Fruit fly (Drosophila melanogaster): Measurements from ENCODE around the gene RpL35.

The RpL35 gene

dm6 chrX:5677400-5678177, 5.4 kb downstream of the RpL35 start:
- TF ChIP-seq CG8478 (optimal IDR thresholded peaks at IDR 0.05) (no peak), CTCF (optimal IDR thresholded peaks at IDR 0.05) (no peak)

DNA sequence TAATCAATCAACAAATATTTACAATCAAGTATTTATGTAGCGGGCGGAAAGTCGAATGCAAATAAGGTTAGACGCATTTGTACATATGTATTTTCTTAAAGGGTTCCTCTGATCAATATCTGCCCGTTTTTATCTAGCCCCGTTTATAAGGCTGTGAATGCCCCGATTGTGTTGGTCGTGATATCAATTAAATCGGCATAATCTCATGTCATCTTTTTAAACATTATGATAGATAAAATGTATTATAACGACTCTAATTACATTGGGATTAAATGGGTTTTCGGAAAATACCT, 5.9 kb downstream of the RpL35 start:
- TF ChIP-seq CTCF (optimal IDR thresholded peaks at IDR 0.05): no peak
- no peak for TF ChIP-seq CG8478 (optimal IDR thresholded peaks at IDR 0.05)

- TF ChIP-seq CG8478 (optimal IDR thresholded peaks at IDR 0.05) (no peak), CTCF (optimal IDR thresholded peaks at IDR 0.05) (no peak)
These were observed 7.1 kb downstream of the RpL35 start for dm6 chrX:5679079-5679932.

- TF ChIP-seq CG8478 (optimal IDR thresholded peaks at IDR 0.05) (no peak), CTCF (optimal IDR thresholded peaks at IDR 0.05) (no peak)
These were observed 7.9 kb downstream of the RpL35 start, which contains the start of the genes Tre1 and Gr5a for dm6 chrX:5679933-5680667. Gene Tre1 (minus strand): TSS chrX:5679977. Gene Gr5a (plus strand): TSS chrX:5680617.

DNA sequence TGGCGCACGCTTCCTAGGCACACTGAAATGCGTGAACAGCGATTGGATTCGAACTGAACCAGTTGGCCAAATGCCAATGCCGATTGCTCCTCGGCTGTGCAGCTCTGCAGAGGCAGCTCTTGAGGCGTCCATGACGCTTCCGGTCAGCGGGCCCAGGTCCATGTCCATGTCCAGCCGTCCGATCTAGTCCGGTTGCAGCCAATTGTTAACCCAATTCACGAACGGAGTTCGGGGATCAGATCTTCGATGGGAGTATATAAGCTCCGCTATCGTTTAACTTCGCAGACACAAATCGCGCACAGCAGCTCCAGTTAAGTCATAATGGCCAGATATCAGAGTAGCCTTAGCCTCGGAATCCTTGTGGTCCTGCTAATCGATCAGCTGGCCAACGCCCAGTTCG, 10.7 kb downstream of the RpL35 start, which contains the start of gene CG42449:
CG42449 (plus strand) TSS at position 301 of the 400 bp plus-strand sequence.
- TF ChIP-seq CG8478 (optimal IDR thresholded peaks at IDR 0.05) (no peak), CTCF (optimal IDR thresholded peaks at IDR 0.05) (no peak)

dm6 chrX:5689417-5690215, 17.4 kb downstream of the RpL35 start, which contains the start of the genes PGAP1 and cv:
Gene PGAP1 (minus strand): TSS chrX:5689473.
Gene cv (plus strand): TSS chrX:5690002.
- TF ChIP-seq CG8478 (optimal IDR thresholded peaks at IDR 0.05): no peak
- no peak for TF ChIP-seq CTCF (optimal IDR thresholded peaks at IDR 0.05)

- TF ChIP-seq CTCF (optimal IDR thresholded peaks at IDR 0.05) (no peak), CG8478 (optimal IDR thresholded peaks at IDR 0.05) (no peak)
These were observed 18.0 kb downstream of the RpL35 start for dm6 chrX:5690216-5690523.

DNA sequence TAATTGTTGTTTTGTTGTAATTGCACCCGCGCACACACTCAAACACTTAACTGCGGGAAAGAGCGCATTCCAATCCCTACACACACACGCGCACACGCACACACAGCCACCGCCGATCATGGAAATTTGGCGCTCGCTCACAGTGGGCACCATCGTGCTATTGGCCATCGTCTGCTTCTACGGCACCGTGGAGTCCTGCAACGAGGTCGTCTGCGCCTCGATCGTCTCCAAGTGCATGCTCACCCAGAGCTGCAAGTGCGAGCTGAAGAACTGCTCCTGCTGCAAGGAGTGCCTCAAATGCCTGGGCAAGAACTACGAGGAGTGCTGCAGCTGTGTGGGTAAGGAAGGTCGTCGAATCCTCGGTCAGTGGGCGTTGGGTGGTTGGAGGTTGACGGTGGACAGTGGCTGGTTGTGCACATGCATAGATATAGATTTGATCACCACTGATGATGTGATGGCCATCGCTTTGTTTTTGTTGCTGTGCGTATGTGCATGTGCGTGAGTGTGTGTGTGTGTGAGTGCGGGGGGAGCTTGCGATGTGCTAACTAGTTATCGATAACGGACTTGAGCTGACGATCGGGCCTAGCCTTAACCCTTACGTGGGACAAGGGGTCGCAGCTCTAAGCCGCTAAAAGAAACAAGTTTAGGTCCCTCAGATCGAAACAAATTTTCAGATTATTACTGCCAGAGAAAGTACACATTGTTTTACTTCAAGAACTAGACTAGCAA, 18.6 kb downstream of the RpL35 start:
- TF ChIP-seq CTCF (optimal IDR thresholded peaks at IDR 0.05) (no peak), CG8478 (optimal IDR thresholded peaks at IDR 0.05) (no peak)

dm6 chrX:5695035-5695434, 22.8 kb downstream of the RpL35 start, which contains the start of gene CG3149:
Gene CG3149 (minus strand): TSS chrX:5695205.
- TF ChIP-seq CTCF (optimal IDR thresholded peaks at IDR 0.05): no peak
- TF ChIP-seq CG8478 (optimal IDR thresholded peaks at IDR 0.05): no peak

dm6 chrX:5695958-5696357, 23.8 kb downstream of the RpL35 start:
- no peak for TF ChIP-seq CTCF (optimal IDR thresholded peaks at IDR 0.05)
- TF ChIP-seq CG8478 (optimal IDR thresholded peaks at IDR 0.05): no peak

DNA sequence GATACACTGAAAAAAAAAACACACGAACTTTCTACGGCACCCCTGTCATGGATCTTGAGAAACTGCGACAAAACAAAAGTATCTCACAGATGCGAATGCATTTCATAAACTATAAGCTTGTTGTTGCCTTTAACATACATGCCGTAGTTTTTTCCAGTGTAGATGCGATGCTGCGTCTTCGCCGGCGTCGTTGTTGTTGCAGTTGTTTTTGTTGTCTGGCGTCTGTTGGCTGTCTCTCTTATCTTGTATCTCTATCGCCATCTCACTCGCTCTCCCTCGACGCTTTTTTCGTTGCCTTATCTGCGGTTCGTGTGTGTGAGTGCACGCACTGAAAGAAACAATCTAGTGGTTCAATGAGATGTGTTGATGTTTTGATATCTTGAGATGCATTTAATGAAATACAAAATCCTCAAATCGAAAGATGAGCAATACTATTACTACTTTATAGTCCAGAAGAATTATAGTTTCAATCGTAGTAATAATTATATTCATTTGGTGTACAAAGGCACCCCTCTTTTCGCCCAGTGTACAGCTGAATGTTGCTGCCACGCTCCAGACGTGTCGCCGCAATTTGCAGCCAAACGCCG, 24.3 kb downstream of the RpL35 start:
- TF ChIP-seq CTCF (optimal IDR thresholded peaks at IDR 0.05) (no peak), CG8478 (optimal IDR thresholded peaks at IDR 0.05) (no peak)

DNA sequence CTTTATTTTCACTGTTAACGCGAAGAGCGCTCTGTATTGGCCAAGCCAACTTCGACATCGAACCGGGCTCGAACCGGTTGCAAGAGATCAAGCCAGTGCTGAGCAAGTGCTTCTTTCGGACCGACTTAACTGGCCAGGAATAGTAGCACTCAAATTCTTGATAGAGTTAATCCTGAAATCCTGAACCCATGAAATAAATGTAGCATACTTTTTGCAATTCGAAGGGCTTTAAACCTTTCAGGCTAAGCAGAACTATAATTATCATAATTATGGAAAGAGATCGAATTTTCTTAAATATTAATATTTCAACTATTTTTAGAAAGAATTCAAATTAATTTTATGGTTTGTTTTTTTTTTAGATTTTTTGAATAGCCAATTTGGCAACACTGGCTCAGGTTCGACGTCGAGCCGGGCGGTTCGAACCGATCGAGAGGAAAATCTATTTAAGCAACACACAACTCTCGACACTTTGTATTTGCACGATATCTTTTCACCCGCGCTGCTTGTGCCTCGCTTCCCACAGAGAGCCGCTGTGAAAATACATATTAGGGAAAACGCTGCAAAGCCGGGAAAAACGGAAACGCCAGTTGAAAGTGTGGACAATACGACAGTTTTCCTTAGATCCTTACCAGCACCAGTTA, 26.0 kb downstream of the RpL35 start, which contains the start of gene AdamTS-B:
AdamTS-B (plus strand) TSS at position 471 of the 641 bp plus-strand sequence.
- TF ChIP-seq CG8478 (optimal IDR thresholded peaks at IDR 0.05) (no peak), CTCF (optimal IDR thresholded peaks at IDR 0.05) (no peak)

All from S2 (cell line).